Worm (Caenorhabditis elegans) whole organism, L4 larva: ENCODE data around the gene sru-24.

Source experiments
- F44E2.7 ChIP-seq: fragments of 200-800 bp; sonication (Bioruptor generic); IDR thresholded peaks from 2 replicates; pipeline ENCODE4 v2.1.2; 2022; ENCODE audit warnings: missing genetic modification characterization, missing compliant biosample characterization
- F49E8.2 ChIP-seq: sonication (generic microtip); optimal IDR thresholded peaks from 2 replicates; lab custom pipeline; 2016; ENCODE audit warnings: missing compliant biosample characterization, mild to moderate bottlenecking, missing genetic modification characterization, borderline replicate concordance
- R02D3.7 ChIP-seq: fragments of 150-350 bp; sonication (generic microtip); optimal IDR thresholded peaks from 3 replicates; lab custom pipeline; 2014; ENCODE audit warnings: missing biosample characterization, missing genetic modification characterization
- Y105C5A.15 ChIP-seq: fragments of 200-800 bp; sonication (Bioruptor generic); IDR thresholded peaks from 2 replicates; pipeline ENCODE4 v1.3.6; 2022; ENCODE audit warnings: missing genetic modification characterization, missing compliant biosample characterization
- aly-2 ChIP-seq: sonication (generic microtip); optimal IDR thresholded peaks from 2 replicates; lab custom pipeline; 2018; ENCODE audit warnings: missing biosample characterization, missing genetic modification characterization
- ceh-20 ChIP-seq: fragments of 200-800 bp; sonication (Bioruptor generic); IDR thresholded peaks from 2 replicates; pipeline ENCODE4 v1.3.6; 2022; ENCODE audit warnings: missing genetic modification reagents, missing genetic modification characterization, missing compliant biosample characterization
- ceh-62 ChIP-seq: sonication (generic microtip); optimal IDR thresholded peaks from 2 replicates; lab custom pipeline; 2017; ENCODE audit warnings: missing biosample characterization, missing genetic modification characterization
- ceh-82 ChIP-seq: sonication (generic microtip); optimal IDR thresholded peaks from 2 replicates; lab custom pipeline; 2017; ENCODE audit warnings: missing biosample characterization, missing genetic modification characterization
- ces-1 ChIP-seq: fragments of 150-350 bp; sonication (generic microtip); optimal IDR thresholded peaks from 4 replicates; lab custom pipeline; 2014; ENCODE audit warnings: missing biosample characterization, missing genetic modification reagents, missing genetic modification characterization
- cey-2 ChIP-seq: sonication (generic microtip); optimal IDR thresholded peaks from 3 replicates; lab custom pipeline; 2017; ENCODE audit warnings: missing genetic modification characterization, mild to moderate bottlenecking, missing compliant biosample characterization, antibody characterized with exemption, borderline replicate concordance; ENCODE audit not compliant: insufficient read depth
- daf-12 ChIP-seq: fragments of 150-350 bp; optimal IDR thresholded peaks from 2 replicates; lab custom pipeline; 2014; ENCODE audit warnings: missing biosample characterization, missing genetic modification reagents, missing genetic modification characterization
- daf-8 ChIP-seq: fragments of 200-800 bp; sonication (Bioruptor generic); IDR thresholded peaks from 2 replicates; pipeline ENCODE4 v1.3.6; 2022; ENCODE audit warnings: missing genetic modification characterization, missing compliant biosample characterization
- dmd-6 ChIP-seq: fragments of 200-800 bp; sonication (Bioruptor generic); IDR thresholded peaks from 2 replicates; pipeline ENCODE4 v1.3.6; 2022; ENCODE audit warnings: missing genetic modification reagents, missing genetic modification characterization, missing compliant biosample characterization
- dmd-8 ChIP-seq: fragments of 200-800 bp; sonication (Bioruptor generic); IDR thresholded peaks from 2 replicates; pipeline ENCODE4 v1.3.6; 2022; ENCODE audit warnings: missing genetic modification characterization, missing compliant biosample characterization
- dpl-1 ChIP-seq: fragments of 150-350 bp; optimal IDR thresholded peaks from 2 replicates; lab custom pipeline; 2014; ENCODE audit warnings: missing biosample characterization, missing genetic modification reagents, missing genetic modification characterization
- duxl-1 ChIP-seq: sonication (generic microtip); optimal IDR thresholded peaks from 2 replicates; lab custom pipeline; 2016; ENCODE audit warnings: mild to moderate bottlenecking, missing genetic modification characterization, moderate library complexity, missing compliant biosample characterization; ENCODE audit not compliant: poor library complexity
- dve-1 ChIP-seq: sonication (generic microtip); optimal IDR thresholded peaks from 2 replicates; lab custom pipeline; 2017; ENCODE audit warnings: antibody characterized with exemption, mild to moderate bottlenecking, missing genetic modification characterization, missing compliant biosample characterization; ENCODE audit not compliant: insufficient read depth
- egl-27 ChIP-seq: sonication (generic microtip); optimal IDR thresholded peaks from 3 replicates; lab custom pipeline; 2017; ENCODE audit warnings: missing biosample characterization, missing genetic modification reagents, missing genetic modification characterization
- egl-43 ChIP-seq: fragments of 200-800 bp; sonication (Bioruptor generic); IDR thresholded peaks from 2 replicates; pipeline ENCODE4 v1.3.6; 2022; ENCODE audit warnings: missing genetic modification reagents, missing genetic modification characterization, missing compliant biosample characterization
- hlh-11 ChIP-seq: fragments of 200-800 bp; sonication (Bioruptor generic); optimal IDR thresholded peaks from 2 replicates; lab custom pipeline; 2018; ENCODE audit warnings: mild to moderate bottlenecking, missing genetic modification characterization, missing compliant biosample characterization
- hlh-30 ChIP-seq: sonication (generic microtip); optimal IDR thresholded peaks from 2 replicates; lab custom pipeline; 2017; ENCODE audit warnings: antibody characterized with exemption, mild to moderate bottlenecking, missing genetic modification characterization, missing compliant biosample characterization; ENCODE audit not compliant: insufficient read depth
- jun-1 ChIP-seq: fragments of 150-350 bp; optimal IDR thresholded peaks from 2 replicates; lab custom pipeline; 2014; ENCODE audit warnings: missing biosample characterization, missing genetic modification reagents, missing genetic modification characterization
- lin-13 ChIP-seq: fragments of 150-350 bp; optimal IDR thresholded peaks from 2 replicates; lab custom pipeline; 2014; ENCODE audit warnings: missing biosample characterization, missing genetic modification reagents, missing genetic modification characterization
- lin-29 ChIP-seq: fragments of 200-800 bp; sonication (Bioruptor generic); IDR thresholded peaks from 2 replicates; pipeline ENCODE4 v1.3.6; 2022; ENCODE audit warnings: missing genetic modification reagents, missing genetic modification characterization, missing compliant biosample characterization
- lir-3 ChIP-seq: sonication (generic microtip); optimal IDR thresholded peaks from 2 replicates; lab custom pipeline; 2016; ENCODE audit warnings: mild to moderate bottlenecking, missing genetic modification characterization, missing compliant biosample characterization
- lsy-2 ChIP-seq, 2 experiments: fragments of 150-350 bp in 1 of 2; sonication (generic microtip) in 1 of 2; optimal IDR thresholded peaks; 2 replicates each; lab custom pipeline; 2014 to 2017; ENCODE audit warnings: missing biosample characterization in 2 of 2, missing genetic modification characterization in 2 of 2
- madf-9 ChIP-seq: fragments of 200-800 bp; sonication (Bioruptor generic); conservative IDR thresholded peaks from 2 replicates; pipeline ENCODE4 v1.3.6; 2022; ENCODE audit warnings: missing genetic modification reagents, missing genetic modification characterization, missing compliant biosample characterization
- mes-2 ChIP-seq: sonication (generic microtip); optimal IDR thresholded peaks from 2 replicates; lab custom pipeline; 2016; ENCODE audit warnings: missing genotype, mild to moderate bottlenecking, missing genetic modification characterization, missing compliant biosample characterization; ENCODE audit not compliant: poor library complexity, severe bottlenecking
- mxl-2 ChIP-seq: fragments of 200-800 bp; sonication (Bioruptor generic); conservative IDR thresholded peaks from 2 replicates; pipeline ENCODE4 v1.3.6; 2022; ENCODE audit warnings: missing genetic modification reagents, missing genetic modification characterization, missing compliant biosample characterization
- nhr-10 ChIP-seq: fragments of 150-350 bp; optimal IDR thresholded peaks from 2 replicates; lab custom pipeline; 2014; ENCODE audit warnings: missing biosample characterization, missing genetic modification characterization
- nhr-25 ChIP-seq: sonication (generic microtip); optimal IDR thresholded peaks from 2 replicates; lab custom pipeline; 2017; ENCODE audit warnings: missing genetic modification characterization, mild to moderate bottlenecking, missing compliant biosample characterization, antibody characterized with exemption, moderate library complexity, borderline replicate concordance; ENCODE audit not compliant: insufficient read depth
- nhr-41 ChIP-seq: fragments of 200-800 bp; sonication (Bioruptor generic); IDR thresholded peaks from 2 replicates; pipeline ENCODE4 v1.3.6; 2022; ENCODE audit warnings: missing genetic modification reagents, missing genetic modification characterization, missing compliant biosample characterization
- nhr-42 ChIP-seq: fragments of 200-800 bp; sonication (Bioruptor generic); IDR thresholded peaks from 2 replicates; pipeline ENCODE4 v1.3.6; 2022; ENCODE audit warnings: missing genetic modification characterization, missing compliant biosample characterization
- nhr-48 ChIP-seq: sonication (generic microtip); optimal IDR thresholded peaks from 2 replicates; lab custom pipeline; 2016; ENCODE audit warnings: mild to moderate bottlenecking, missing genetic modification characterization, missing compliant biosample characterization
- nhr-76 ChIP-seq: fragments of 150-350 bp; optimal IDR thresholded peaks from 2 replicates; lab custom pipeline; 2014; ENCODE audit warnings: missing biosample characterization, missing genetic modification characterization
- pqm-1 ChIP-seq: sonication (generic microtip); optimal IDR thresholded peaks from 2 replicates; lab custom pipeline; 2017; ENCODE audit warnings: missing biosample characterization, missing genetic modification characterization
- rbr-2 ChIP-seq: sonication (generic microtip); optimal IDR thresholded peaks from 2 replicates; lab custom pipeline; 2016; ENCODE audit warnings: missing genotype, missing genetic modification characterization, missing compliant biosample characterization
- sdz-12 ChIP-seq: fragments of 200-800 bp; sonication (Bioruptor generic); optimal IDR thresholded peaks from 2 replicates; lab custom pipeline; 2018; ENCODE audit warnings: mild to moderate bottlenecking, missing genetic modification characterization, missing compliant biosample characterization
- unc-130 ChIP-seq: sonication (generic microtip); optimal IDR thresholded peaks from 2 replicates; lab custom pipeline; 2016; ENCODE audit warnings: missing genetic modification reagents, missing genetic modification characterization, missing compliant biosample characterization
- zfp-3 ChIP-seq: fragments of 200-800 bp; sonication (Bioruptor generic); conservative IDR thresholded peaks from 2 replicates; pipeline ENCODE4 v1.3.6; 2022; ENCODE audit warnings: missing genetic modification reagents, missing genetic modification characterization, missing compliant biosample characterization
- zip-11 ChIP-seq: fragments of 200-800 bp; sonication (Bioruptor generic); IDR thresholded peaks from 2 replicates; pipeline ENCODE4 v1.3.6; 2022; ENCODE audit warnings: missing genetic modification characterization, missing compliant biosample characterization
- ztf-11 ChIP-seq: fragments of 150-350 bp; optimal IDR thresholded peaks from 2 replicates; lab custom pipeline; 2014; ENCODE audit warnings: missing biosample characterization, missing genetic modification characterization

sru-24 gene

DNA sequence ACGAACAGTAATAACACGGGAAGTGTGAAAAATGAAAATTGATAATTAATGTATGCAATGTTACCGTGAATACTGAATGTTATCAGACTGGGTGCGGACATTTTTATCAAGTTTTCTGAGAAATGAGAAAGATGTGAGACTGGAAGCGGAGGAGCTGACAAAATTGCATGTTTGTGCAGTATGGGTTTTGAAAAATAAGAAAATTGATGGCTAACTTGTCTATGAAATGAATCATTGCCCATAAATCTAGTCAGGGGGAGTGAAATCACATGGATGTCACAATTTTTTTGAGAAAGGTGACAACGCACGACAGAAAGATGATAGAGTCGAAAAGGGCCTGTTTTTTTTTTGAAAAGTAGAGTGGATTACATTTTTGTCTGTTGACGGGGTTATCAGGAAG is at the start of gene sru-24:
Gene sru-24, minus strand, starts transcription at position 101 of the 400 bp plus-strand sequence.
- no peak for TF ChIP-seq dve-1
- TF ChIP-seq ceh-82 (tag; lab: Kevin White, UChicago): no peak
- TF ChIP-seq egl-27: no peak
- TF ChIP-seq nhr-10 (tag; lab: Kevin White, UChicago): no peak
- no peak for TF ChIP-seq dmd-6 (GFP tag; lab: Robert Waterston, UW)
- TF ChIP-seq pqm-1 (tag; lab: Kevin White, UChicago): no peak
- TF ChIP-seq dmd-8 (GFP tag; lab: Robert Waterston, UW): no peak
- no peak for TF ChIP-seq ces-1 (GFP tag; lab: Kevin White, UChicago)
- TF ChIP-seq F49E8.2 (tag; lab: Kevin White, UChicago): no peak
- TF ChIP-seq daf-12 (tag; lab: Kevin White, UChicago): no peak
- no peak for TF ChIP-seq nhr-25 (tag; lab: Kevin White, UChicago)
- TF ChIP-seq duxl-1 (tag; lab: Kevin White, UChicago): no peak
- TF ChIP-seq lsy-2 (tag; optimal IDR thresholded peaks at IDR 0.05; lab: Kevin White, UChicago): no peak
- no peak for TF ChIP-seq lin-29 (GFP tag; lab: Robert Waterston, UW)
- TF ChIP-seq aly-2 (tag; lab: Kevin White, UChicago): no peak
- TF ChIP-seq R02D3.7 (tag; lab: Kevin White, UChicago): no peak

- TF ChIP-seq sdz-12 (GFP tag; lab: Kevin White, UChicago): no peak
- no peak for TF ChIP-seq daf-8 (GFP tag; lab: Robert Waterston, UW)
- TF ChIP-seq egl-43: no peak
- TF ChIP-seq nhr-10 (tag; lab: Kevin White, UChicago): no peak
- TF ChIP-seq ztf-11 (tag; lab: Kevin White, UChicago): no peak
- TF ChIP-seq mes-2 (tag; lab: Kevin White, UChicago): no peak
- TF ChIP-seq zfp-3: no peak
- TF ChIP-seq hlh-11 (tag; lab: Kevin White, UChicago): no peak
- no peak for TF ChIP-seq cey-2 (tag; lab: Kevin White, UChicago)
- TF ChIP-seq F44E2.7 (GFP tag; lab: Robert Waterston, UW): no peak
- TF ChIP-seq hlh-30 (tag; lab: Kevin White, UChicago): no peak
- TF ChIP-seq zip-11 (GFP tag; lab: Robert Waterston, UW): no peak
- no peak for TF ChIP-seq nhr-76 (tag; lab: Kevin White, UChicago)
- no peak for TF ChIP-seq dmd-6 (GFP tag; lab: Robert Waterston, UW)
- TF ChIP-seq lin-13 (GFP tag; lab: Kevin White, UChicago): no peak
- no peak for TF ChIP-seq mxl-2
- TF ChIP-seq duxl-1 (tag; lab: Kevin White, UChicago): no peak
Observed at ce11 chrV:719731-720130, 48.5 kb upstream of the sru-24 start, which contains the start of gene srbc-40. Gene srbc-40 (minus strand): TSS chrV:719831.

- TF ChIP-seq madf-9 (GFP tag; lab: Robert Waterston, UW) (no peak), dmd-6 (GFP tag; lab: Robert Waterston, UW) (no peak), unc-130 (no peak), ceh-20 (GFP tag; lab: Robert Waterston, UW) (no peak), lir-3 (tag; lab: Kevin White, UChicago) (no peak), ceh-62 (tag; lab: Kevin White, UChicago) (no peak), jun-1 (no peak), nhr-41 (GFP tag; lab: Robert Waterston, UW) (no peak), nhr-42 (GFP tag; lab: Robert Waterston, UW) (no peak), R02D3.7 (tag; lab: Kevin White, UChicago) (no peak), nhr-48 (tag; lab: Kevin White, UChicago) (no peak), Y105C5A.15 (no peak), dpl-1 (no peak), daf-8 (GFP tag; lab: Robert Waterston, UW) (no peak), rbr-2 (no peak), ces-1 (GFP tag; lab: Kevin White, UChicago) (no peak), cey-2 (tag; lab: Kevin White, UChicago) (no peak)
Observed at ce11 chrV:712882-713281, 41.6 kb upstream of the sru-24 start, which contains the start of gene cyp-33C11. Gene cyp-33C11 (minus strand): TSS chrV:712982.
